Fruit fly (Drosophila melanogaster) whole organism, wandering third instar larva: Measurements from ENCODE around the gene CG14294.

Source experiments
- CG32264 ChIP-seq: fragments of 200-800 bp; sonication (Bioruptor generic); optimal IDR thresholded peaks from 2 replicates; lab custom pipeline; 2016; ENCODE audit warnings: missing biosample characterization, missing genetic modification characterization
- CG9705 ChIP-seq: fragments of 200-800 bp; sonication (Bioruptor generic); optimal IDR thresholded peaks from 2 replicates; lab custom pipeline; 2018; ENCODE audit warnings: missing biosample characterization, mild to moderate bottlenecking, missing genetic modification characterization
- Dif ChIP-seq: fragments of 200-275, 200-300 bp; sonication (Bioruptor generic); optimal IDR thresholded peaks from 2 replicates; lab custom pipeline; 2018; ENCODE audit warnings: missing biosample characterization, missing genetic modification characterization; ENCODE audit not compliant: partially characterized antibody
- GATAd ChIP-seq: sonication (Bioruptor generic); optimal IDR thresholded peaks from 2 replicates; lab custom pipeline; 2016; ENCODE audit warnings: missing biosample characterization, missing genetic modification characterization
- HLH106 ChIP-seq: fragments of 200-800 bp; optimal IDR thresholded peaks from 3 replicates; lab custom pipeline; 2019; ENCODE audit warnings: missing biosample characterization, mild to moderate bottlenecking, missing genetic modification characterization, moderate library complexity
- Hnf4 ChIP-seq: fragments of 200-800 bp; sonication (Bioruptor generic); optimal IDR thresholded peaks from 2 replicates; lab custom pipeline; 2016; ENCODE audit warnings: missing biosample characterization, mild to moderate bottlenecking, missing genetic modification characterization
- Hr78 ChIP-seq: fragments of >200 bp; optimal IDR thresholded peaks from 2 replicates; lab custom pipeline; 2017; ENCODE audit warnings: missing biosample characterization, missing genetic modification characterization
- Hr83 ChIP-seq: fragments of 200-300 bp; sonication (Bioruptor generic); optimal IDR thresholded peaks from 2 replicates; lab custom pipeline; 2016; ENCODE audit warnings: missing biosample characterization, mild to moderate bottlenecking, missing genetic modification characterization, moderate library complexity; ENCODE audit not compliant: poor library complexity, severe bottlenecking
- Jra ChIP-seq: sonication (Bioruptor generic); optimal IDR thresholded peaks from 2 replicates; lab custom pipeline; 2016; ENCODE audit warnings: missing biosample characterization, missing genetic modification characterization
- N ChIP-seq: fragments of >200 bp; optimal IDR thresholded peaks from 2 replicates; lab custom pipeline; 2018; ENCODE audit warnings: missing biosample characterization, missing external identifiers, missing genetic modification characterization
- OdsH ChIP-seq: fragments of 200-800 bp; sonication (Bioruptor generic); optimal IDR thresholded peaks from 2 replicates; lab custom pipeline; 2016; ENCODE audit warnings: missing biosample characterization, mild to moderate bottlenecking, missing genetic modification characterization
- Rel ChIP-seq, 2 experiments: fragments of 200-800 bp; sonication (Bioruptor generic) in 1 of 2; optimal IDR thresholded peaks; 2 replicates in 1 of 2; 3 replicates in 1 of 2; lab custom pipeline; 2016 to 2019; ENCODE audit warnings: mild to moderate bottlenecking in 2 of 2, missing biosample characterization in 2 of 2, missing genetic modification characterization in 2 of 2, moderate library complexity in 1 of 2
- Sp1 ChIP-seq: fragments of 200-800 bp; sonication (Bioruptor generic); optimal IDR thresholded peaks from 3 replicates; lab custom pipeline; 2019; ENCODE audit warnings: missing biosample characterization, mild to moderate bottlenecking, missing genetic modification characterization, moderate library complexity
- Vsx2 ChIP-seq: fragments of 200-300, 225-300 bp; sonication (Bioruptor generic); optimal IDR thresholded peaks from 2 replicates; lab custom pipeline; 2018; ENCODE audit warnings: missing biosample characterization, missing genetic modification characterization; ENCODE audit not compliant: partially characterized antibody
- br ChIP-seq: fragments of 200-800 bp; sonication (Bioruptor generic); optimal IDR thresholded peaks from 2 replicates; lab custom pipeline; 2016; ENCODE audit warnings: missing biosample characterization, missing genetic modification characterization
- brk ChIP-seq: fragments of 200-800 bp; sonication (Bioruptor generic); optimal IDR thresholded peaks from 2 replicates; lab custom pipeline; 2016; ENCODE audit warnings: missing biosample characterization, mild to moderate bottlenecking, missing genetic modification characterization
- dl ChIP-seq, 2 experiments: fragments of 175-275, 200-275 bp in 1 of 2; fragments of 200-275 bp in 1 of 2; sonication (Bioruptor generic); optimal IDR thresholded peaks; lab custom pipeline; 2018; ENCODE audit warnings: mild to moderate bottlenecking in 2 of 2, missing biosample characterization in 2 of 2, missing genetic modification characterization in 2 of 2, moderate library complexity in 2 of 2; ENCODE audit not compliant: partially characterized antibody in 2 of 2, insufficient read depth in 1 of 2
- dmrt93B ChIP-seq: fragments of 200-800 bp; sonication (Bioruptor generic); optimal IDR thresholded peaks from 2 replicates; lab custom pipeline; 2018; ENCODE audit warnings: missing biosample characterization, mild to moderate bottlenecking, missing genetic modification characterization
- dsf ChIP-seq: sonication (Bioruptor generic); optimal IDR thresholded peaks from 2 replicates; lab custom pipeline; 2016; ENCODE audit warnings: missing biosample characterization, missing genetic modification characterization, borderline replicate concordance
- ey ChIP-seq: fragments of 200-800 bp; sonication (Bioruptor generic); optimal IDR thresholded peaks from 2 replicates; lab custom pipeline; 2016; ENCODE audit warnings: missing biosample characterization, missing genetic modification characterization
- foxo ChIP-seq, 2 experiments: fragments of 200-800 bp; sonication (Bioruptor generic); optimal IDR thresholded peaks; 2 replicates in 1 of 2; 3 replicates in 1 of 2; lab custom pipeline; 2016 to 2017; ENCODE audit warnings: missing biosample characterization in 2 of 2, missing genetic modification characterization in 2 of 2
- fru ChIP-seq: fragments of 200-800 bp; sonication (Bioruptor generic); optimal IDR thresholded peaks from 3 replicates; lab custom pipeline; 2016; ENCODE audit warnings: missing biosample characterization, mild to moderate bottlenecking, missing genetic modification characterization
- h ChIP-seq: fragments of 200-800 bp; sonication (Bioruptor generic); optimal IDR thresholded peaks from 3 replicates; lab custom pipeline; 2016; ENCODE audit warnings: missing biosample characterization, mild to moderate bottlenecking, missing genetic modification characterization
- jim ChIP-seq: fragments of 175-275, 200-325 bp; sonication (Bioruptor generic); optimal IDR thresholded peaks from 2 replicates; lab custom pipeline; 2016; ENCODE audit warnings: missing biosample characterization, mild to moderate bottlenecking, missing genetic modification characterization
- pan ChIP-seq: fragments of >200 bp; optimal IDR thresholded peaks from 2 replicates; lab custom pipeline; 2017
- rgr ChIP-seq: fragments of 200-800 bp; sonication (Bioruptor generic); optimal IDR thresholded peaks from 3 replicates; lab custom pipeline; 2016; ENCODE audit warnings: missing biosample characterization, mild to moderate bottlenecking, missing genetic modification characterization
- sage ChIP-seq: fragments of 200-800 bp; sonication (Bioruptor generic); optimal IDR thresholded peaks from 2 replicates; lab custom pipeline; 2016; ENCODE audit warnings: missing biosample characterization, mild to moderate bottlenecking, missing genetic modification characterization
- sv ChIP-seq: fragments of 200-800 bp; sonication (Bioruptor generic); optimal IDR thresholded peaks from 3 replicates; lab custom pipeline; 2016; ENCODE audit warnings: missing biosample characterization, missing genetic modification characterization
- tai ChIP-seq: sonication (Bioruptor generic); optimal IDR thresholded peaks from 2 replicates; lab custom pipeline; 2016; ENCODE audit warnings: missing biosample characterization, missing genetic modification characterization
- usp ChIP-seq: fragments of >200 bp; optimal IDR thresholded peaks from 2 replicates; lab custom pipeline; 2017; ENCODE audit warnings: missing biosample characterization, missing genetic modification characterization
- woc ChIP-seq: sonication (Bioruptor generic); optimal IDR thresholded peaks from 2 replicates; lab custom pipeline; 2016; ENCODE audit warnings: missing biosample characterization, mild to moderate bottlenecking, missing genetic modification characterization

Gene CG14294

dm6 chr3R:18916715-18917253, 14.7 kb upstream of the CG14294 start (continued):
- TF ChIP-seq Hr78 (GFP tag; lab: Kevin White, UChicago): no peak
- TF ChIP-seq jim (GFP tag; lab: Kevin White, UChicago): no peak
- TF ChIP-seq HLH106: peak; percentile 40

dm6 chr3R:18915644-18916194, 13.7 kb upstream of the CG14294 start:
- TF ChIP-seq rgr (GFP tag; lab: Kevin White, UChicago) (no peak), tai (GFP tag; lab: Kevin White, UChicago) (no peak), foxo (GFP tag; optimal IDR thresholded peaks at IDR 0.05; lab: Kevin White, UChicago) (no peak), pan (no peak), dmrt93B (no peak), fru (GFP tag; lab: Kevin White, UChicago) (no peak), Rel (GFP tag; optimal IDR thresholded peaks at IDR 0.05; lab: Kevin White, UChicago) (no peak), Rel (tag; optimal IDR thresholded peaks at IDR 0.05; lab: Kevin White, UChicago) (no peak), sv (GFP tag; lab: Kevin White, UChicago) (no peak), sage (GFP tag; lab: Kevin White, UChicago) (no peak), Dif (GFP tag; lab: Kevin White, UChicago) (no peak), HLH106 (no peak)

dm6 chr3R:18914594-18915275, 12.7 kb upstream of the CG14294 start, which contains the start of gene Xrp1:
Gene Xrp1 (plus strand): TSS chr3R:18914968.
- TF ChIP-seq Hr83 (GFP tag; lab: Kevin White, UChicago) (peak; percentile 22), Hnf4 (GFP tag; lab: Kevin White, UChicago) (peak; percentile 22), Dif (GFP tag; lab: Kevin White, UChicago) (peak; percentile 7), Sp1 (GFP tag; lab: Kevin White, UChicago) (peak; percentile 28), HLH106 (no peak), OdsH (GFP tag; lab: Kevin White, UChicago) (peak; percentile 19), foxo (GFP tag; optimal IDR thresholded peaks at IDR 0.05; lab: Kevin White, UChicago) (peak in 1 of 2 experiments; percentile 31), Jra (peak; percentile 48), jim (GFP tag; lab: Kevin White, UChicago) (no peak), Rel (GFP tag; optimal IDR thresholded peaks at IDR 0.05; lab: Kevin White, UChicago) (no peak), Rel (tag; optimal IDR thresholded peaks at IDR 0.05; lab: Kevin White, UChicago) (peak; percentile 76), rgr (GFP tag; lab: Kevin White, UChicago) (peak; percentile 2), br (GFP tag; lab: Kevin White, UChicago) (peak; percentile 39), ey (GFP tag; lab: Kevin White, UChicago) (peak; percentile 8), brk (GFP tag; lab: Kevin White, UChicago) (no peak), fru (GFP tag; lab: Kevin White, UChicago) (peak; percentile 56), Vsx2 (GFP tag; lab: Kevin White, UChicago) (peak; percentile 22)

dm6 chr3R:18913856-18914593, 12.0 kb upstream of the CG14294 start:
- TF ChIP-seq ey (GFP tag; lab: Kevin White, UChicago) (peak; percentile 40), woc (GFP tag; lab: Kevin White, UChicago) (peak; percentile 35), Dif (GFP tag; lab: Kevin White, UChicago) (peak; percentile 66), GATAd (GFP tag; lab: Kevin White, UChicago) (no peak), usp (GFP tag; lab: Kevin White, UChicago) (no peak), Jra (no peak), Vsx2 (GFP tag; lab: Kevin White, UChicago) (no peak), foxo (GFP tag; optimal IDR thresholded peaks at IDR 0.05; lab: Kevin White, UChicago) (peak in 1 of 2 experiments; percentile 71), CG32264 (GFP tag; lab: Kevin White, UChicago) (peak; percentile 55), sv (GFP tag; lab: Kevin White, UChicago) (no peak), rgr (GFP tag; lab: Kevin White, UChicago) (peak; percentile 50), pan (no peak), sage (GFP tag; lab: Kevin White, UChicago) (no peak), OdsH (GFP tag; lab: Kevin White, UChicago) (peak; percentile 39), Hnf4 (GFP tag; lab: Kevin White, UChicago) (peak; percentile 42), fru (GFP tag; lab: Kevin White, UChicago) (peak; percentile 21), tai (GFP tag; lab: Kevin White, UChicago) (no peak), Sp1 (GFP tag; lab: Kevin White, UChicago) (peak; percentile 40), dl (GFP tag; optimal IDR thresholded peaks at IDR 0.05; lab: Kevin White, UChicago; ENCODE audit: insufficient read depth in 1 of 2, partially characterized antibody in 2 of 2) (peak; percentile 24 to 46), h (peak; percentile 82), HLH106 (peak; percentile 65), dsf (GFP tag; lab: Kevin White, UChicago) (no peak), br (GFP tag; lab: Kevin White, UChicago) (peak; percentile 24), Hr83 (GFP tag; lab: Kevin White, UChicago) (no peak), CG9705 (peak; percentile 24), brk (GFP tag; lab: Kevin White, UChicago) (peak; percentile 19), dmrt93B (no peak), N (no peak)
